Worm (Caenorhabditis elegans): ENCODE data around the gene arrd-18.

The arrd-18 gene

DNA sequence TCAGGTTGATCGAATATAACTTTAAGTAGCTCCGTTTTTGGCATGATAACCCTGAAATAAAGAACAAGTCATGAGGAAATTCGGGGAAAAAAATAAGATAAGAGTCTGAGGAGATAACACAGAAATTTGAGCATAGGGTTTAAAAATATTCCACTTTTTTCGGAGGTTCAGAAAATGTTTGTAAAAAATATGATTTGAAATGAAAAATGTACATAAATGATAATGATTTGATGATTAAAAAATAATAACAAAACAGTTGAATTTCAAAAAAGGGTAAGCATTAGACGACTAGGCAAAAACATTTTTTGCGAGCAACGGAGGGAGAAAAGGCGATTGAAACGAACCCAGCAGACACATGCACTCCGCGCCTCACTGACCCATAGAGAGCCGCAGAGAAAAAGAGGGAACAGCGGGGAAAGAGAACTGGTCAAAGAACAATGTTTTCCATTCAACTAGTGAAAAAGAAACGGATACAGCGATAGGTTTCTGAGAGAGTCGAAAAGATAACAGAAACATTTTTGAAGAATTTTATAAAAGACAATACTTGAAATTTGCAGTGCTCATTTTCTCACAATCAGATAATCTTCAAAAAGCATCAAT is at the start of gene arrd-18:
Gene arrd-18 (minus strand): TSS at position 51 of the 600 bp plus-strand sequence.
- TF ChIP-seq ztf-26 (tag; optimal IDR thresholded peaks at IDR 0.05) (no peak), attf-5 (GFP tag; optimal IDR thresholded peaks at IDR 0.05) (peak; percentile 11), B0019.2 (GFP tag; conservative IDR thresholded peaks at IDR 0.05) (no peak), nfyb-1 (GFP tag; IDR thresholded peaks at IDR 0.05) (peak; percentile 72; the same call in 1 of the 2 replicates), dox-1 (GFP tag; IDR thresholded peaks at IDR 0.05) (peak; percentile 86), ets-4 (GFP tag; optimal IDR thresholded peaks at IDR 0.05) (no peak), lir-1 (GFP tag; conservative IDR thresholded peaks at IDR 0.05) (no peak), madf-8 (GFP tag; conservative IDR thresholded peaks at IDR 0.05) (no peak), rcor-1 (GFP tag; IDR thresholded peaks at IDR 0.05) (peak; percentile 66), madf-6 (GFP tag; IDR thresholded peaks at IDR 0.05) (no peak), pha-4 (tag; optimal IDR thresholded peaks at IDR 0.05) (no peak), nhr-80 (tag; optimal IDR thresholded peaks at IDR 0.05) (peak; percentile 56), hmg-1.2 (GFP tag; IDR thresholded peaks at IDR 0.05) (peak; percentile 74; the same call in 1 of the 2 replicates), K11D2.4 (GFP tag; IDR thresholded peaks at IDR 0.05) (no peak)

DNA sequence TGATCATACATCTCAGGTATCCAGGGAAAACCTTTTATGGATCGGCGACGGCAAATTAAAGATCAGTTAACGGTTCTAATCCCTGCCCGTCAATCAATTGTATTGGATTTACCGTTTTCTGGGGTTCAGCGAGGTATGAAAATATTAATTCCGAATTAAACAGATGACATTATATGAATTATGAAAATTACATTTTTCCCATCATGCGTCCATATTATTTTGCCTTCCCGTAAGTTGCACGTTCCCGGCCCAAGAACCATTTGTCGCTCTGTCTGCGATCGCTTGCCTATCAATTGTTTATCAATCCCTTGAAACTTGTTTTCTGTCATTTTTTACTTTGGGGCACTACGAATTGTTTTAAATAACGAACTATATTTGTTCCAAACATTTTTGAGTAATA is 49.7 kb upstream of the arrd-18 start:
- TF ChIP-seq mel-28 (tag; optimal IDR thresholded peaks at IDR 0.05; ENCODE audit: borderline replicate concordance) (no peak), athp-1 (tag; optimal IDR thresholded peaks at IDR 0.05) (no peak), B0019.2 (GFP tag; conservative IDR thresholded peaks at IDR 0.05) (no peak), dpff-1 (tag; optimal IDR thresholded peaks at IDR 0.05) (no peak), lir-1 (GFP tag; conservative IDR thresholded peaks at IDR 0.05) (no peak), somi-1 (GFP tag; optimal IDR thresholded peaks at IDR 0.05) (no peak), ztf-18 (tag; optimal IDR thresholded peaks at IDR 0.05) (no peak), hsf-1 (GFP tag; IDR thresholded peaks at IDR 0.05) (no peak)

DNA sequence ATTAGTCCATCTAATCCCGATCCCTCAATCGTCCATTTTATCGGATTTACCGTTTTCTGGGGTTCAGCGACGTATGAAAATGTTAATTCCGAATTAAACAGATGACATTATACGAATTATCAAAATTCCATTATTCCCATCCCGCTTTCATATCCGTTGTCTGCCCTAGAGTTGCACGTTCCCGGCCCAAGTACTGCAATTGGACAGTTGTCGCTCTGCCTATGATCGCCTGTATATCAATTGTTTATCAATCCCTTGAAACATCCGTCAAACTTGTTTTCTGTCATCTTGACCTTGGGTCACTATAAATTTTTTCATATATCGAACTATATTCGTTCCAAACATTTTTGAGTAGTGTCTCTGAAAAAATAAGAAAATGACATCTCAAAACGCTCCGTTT is 46.4 kb upstream of the arrd-18 start, which contains the start of gene C04E12.5:
Gene C04E12.5 (plus strand): TSS at position 301 of the 400 bp plus-strand sequence.
- TF ChIP-seq F52B5.7 (tag; optimal IDR thresholded peaks at IDR 0.05), result no peak
- no peak for TF ChIP-seq T26A5.8 (tag; optimal IDR thresholded peaks at IDR 0.05)
- TF ChIP-seq mxl-1 (tag; optimal IDR thresholded peaks at IDR 0.05), result no peak
- TF ChIP-seq mcd-1 (GFP tag; IDR thresholded peaks at IDR 0.05), result no peak
- TF ChIP-seq nfya-2 (GFP tag; IDR thresholded peaks at IDR 0.05), result no peak
- no peak for TF ChIP-seq T07F8.4 (tag; optimal IDR thresholded peaks at IDR 0.05)
- no peak for TF ChIP-seq bed-2 (GFP tag; IDR thresholded peaks at IDR 0.05)
- TF ChIP-seq atf-7 (tag; optimal IDR thresholded peaks at IDR 0.05), result no peak
- TF ChIP-seq ztf-6 (GFP tag; IDR thresholded peaks at IDR 0.05), result no peak
- TF ChIP-seq F57A8.1 (GFP tag; optimal IDR thresholded peaks at IDR 0.05), result no peak
- TF ChIP-seq lsl-1 (GFP tag; optimal IDR thresholded peaks at IDR 0.05), result no peak
- no peak for TF ChIP-seq D2030.7 (GFP tag; IDR thresholded peaks at IDR 0.05)
- TF ChIP-seq rpc-1 (optimal IDR thresholded peaks at IDR 0.05), result no peak
- no peak for TF ChIP-seq rpc-1 (tag; optimal IDR thresholded peaks at IDR 0.05)
- TF ChIP-seq B0336.3 (GFP tag; IDR thresholded peaks at IDR 0.05), result no peak
- no peak for TF ChIP-seq snpc-3.4 (tag; optimal IDR thresholded peaks at IDR 0.05)
- TF ChIP-seq dox-1 (GFP tag; IDR thresholded peaks at IDR 0.05), result no peak
- no peak for TF ChIP-seq egl-18 (GFP tag; IDR thresholded peaks at IDR 0.05)
- TF ChIP-seq ceh-40 (GFP tag; IDR thresholded peaks at IDR 0.05), result no peak
- TF ChIP-seq unc-62 (GFP tag; optimal IDR thresholded peaks at IDR 0.05), result no peak
